Worm (Caenorhabditis elegans) whole organism, L1 larva: ENCODE results near the gene gly-14.

ENCODE experiments used
- nhr-12 ChIP-seq: sonication (generic microtip); optimal IDR thresholded peaks from 2 replicates; lab custom pipeline; 2017; ENCODE audit warnings: missing biosample characterization, missing genetic modification characterization
- pag-3 ChIP-seq: sonication (generic microtip); optimal IDR thresholded peaks from 2 replicates; lab custom pipeline; 2017; ENCODE audit warnings: missing genetic modification characterization, mild to moderate bottlenecking, missing compliant biosample characterization, antibody characterized with exemption, borderline replicate concordance; ENCODE audit not compliant: insufficient read depth
- snpc-4 ChIP-seq: fragments of 150-350 bp; optimal IDR thresholded peaks from 2 replicates; lab custom pipeline; 2014; ENCODE audit warnings: missing biosample characterization, missing genetic modification characterization
- zag-1 ChIP-seq: fragments of 150-350 bp; optimal IDR thresholded peaks from 2 replicates; lab custom pipeline; 2014; ENCODE audit warnings: missing biosample characterization, missing genetic modification characterization

DNA sequence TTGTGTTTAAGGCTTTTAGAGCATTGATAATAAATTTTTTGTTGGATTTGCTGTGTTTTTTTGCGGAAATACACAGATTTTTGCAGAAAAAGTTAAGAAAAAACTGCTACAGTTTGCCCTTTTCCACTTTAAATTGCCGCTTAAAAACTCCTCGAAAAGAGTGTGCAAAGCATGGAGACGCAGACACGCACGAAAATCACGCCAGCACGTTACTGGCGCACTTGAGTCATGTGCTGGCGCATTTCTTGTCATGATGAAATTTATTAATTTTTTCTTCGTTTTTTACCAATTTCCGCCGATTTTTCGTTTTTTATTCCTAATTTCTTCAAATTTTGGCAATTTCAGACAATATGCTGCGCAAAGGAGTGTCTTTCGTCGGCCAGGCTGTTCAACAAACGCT, 33.0 kb downstream of the gly-14 start, which contains the start of gene C34C12.8:
- TF ChIP-seq snpc-4 (tag; lab: Kevin White, UChicago) (peak; percentile 84), pag-3 (tag; lab: Kevin White, UChicago) (no peak), nhr-12 (tag; lab: Kevin White, UChicago) (peak; percentile 18), zag-1 (tag; lab: Kevin White, UChicago) (peak; percentile 66)
